Worm (Caenorhabditis elegans) whole organism, L2 larva: ENCODE measurements around the gene nspg-1.

Experiments used
- dmd-4 ChIP-seq: sonication (generic microtip); optimal IDR thresholded peaks from 2 replicates; lab custom pipeline; 2017; ENCODE audit warnings: missing biosample characterization, missing genetic modification characterization
- skn-1 ChIP-seq: sonication (generic microtip); optimal IDR thresholded peaks from 2 replicates; lab custom pipeline; 2017; ENCODE audit warnings: missing biosample characterization, missing genetic modification characterization

- no peak for TF ChIP-seq skn-1 (tag; lab: Kevin White, UChicago)
- TF ChIP-seq dmd-4 (tag; lab: Kevin White, UChicago): no peak
Observed at ce11 chrV:12908614-12909013, 40.7 kb upstream of the nspg-1 start.
